Worm (Caenorhabditis elegans) whole organism, young adult: Measurements from ENCODE around the gene srd-11.

Experiments used
- B0336.3 ChIP-seq: fragments of 200-800 bp; sonication (Bioruptor generic); IDR thresholded peaks from 2 replicates; pipeline ENCODE4 v1.3.6; 2022; ENCODE audit warnings: missing genetic modification characterization, missing compliant biosample characterization
- C06A6.2 ChIP-seq: fragments of 200-800 bp; sonication (Bioruptor generic); conservative IDR thresholded peaks from 2 replicates; pipeline ENCODE4 v1.3.6; 2022; ENCODE audit warnings: missing genetic modification characterization, missing compliant biosample characterization
- D2030.7 ChIP-seq: fragments of 200-800 bp; sonication (Bioruptor generic); IDR thresholded peaks from 2 replicates; pipeline ENCODE4 v1.3.6; 2022; ENCODE audit warnings: missing genetic modification reagents, missing genetic modification characterization, missing compliant biosample characterization
- F33H1.4 ChIP-seq: fragments of 200-800 bp; sonication (Bioruptor generic); IDR thresholded peaks from 2 replicates; pipeline ENCODE4 v1.3.6; 2022; ENCODE audit warnings: missing genetic modification reagents, missing genetic modification characterization, missing compliant biosample characterization
- F52B5.7 ChIP-seq: sonication (generic microtip); optimal IDR thresholded peaks from 2 replicates; lab custom pipeline; 2016; ENCODE audit warnings: mild to moderate bottlenecking, missing genetic modification characterization, missing compliant biosample characterization
- K11D2.4 ChIP-seq: fragments of 200-800 bp; sonication (Bioruptor generic); IDR thresholded peaks from 2 replicates; pipeline ENCODE4 v1.3.6; 2022; ENCODE audit warnings: missing genetic modification reagents, missing genetic modification characterization, missing compliant biosample characterization
- T26A5.8 ChIP-seq: sonication (generic microtip); optimal IDR thresholded peaks from 2 replicates; lab custom pipeline; 2016; ENCODE audit warnings: missing genetic modification characterization, missing compliant biosample characterization
- Y53G8AR.9 ChIP-seq: fragments of 200-800 bp; sonication (Bioruptor generic); conservative IDR thresholded peaks from 2 replicates; pipeline ENCODE4 v1.3.6; 2022; ENCODE audit warnings: missing genetic modification reagents, missing genetic modification characterization, missing compliant biosample characterization
- Y56A3A.18 ChIP-seq: fragments of 200-800 bp; sonication (Bioruptor generic); IDR thresholded peaks from 2 replicates; pipeline ENCODE4 v1.3.6; 2022; ENCODE audit warnings: missing genetic modification reagents, missing genetic modification characterization, missing compliant biosample characterization
- aptf-2 ChIP-seq: fragments of 200-800 bp; sonication (Bioruptor generic); conservative IDR thresholded peaks from 2 replicates; pipeline ENCODE4 v1.3.6; 2022; ENCODE audit warnings: missing genetic modification reagents, missing genetic modification characterization, missing compliant biosample characterization
- aptf-3 ChIP-seq: fragments of 200-800 bp; sonication (Bioruptor generic); IDR thresholded peaks from 2 replicates; pipeline ENCODE4 v1.3.6; 2022; ENCODE audit warnings: missing genetic modification characterization, missing compliant biosample characterization
- athp-1 ChIP-seq: sonication (generic microtip); optimal IDR thresholded peaks from 2 replicates; lab custom pipeline; 2017; ENCODE audit warnings: mild to moderate bottlenecking, missing genetic modification characterization, missing compliant biosample characterization
- ccch-3 ChIP-seq: fragments of 200-800 bp; sonication (Bioruptor generic); optimal IDR thresholded peaks from 2 replicates; lab custom pipeline; 2018; ENCODE audit warnings: mild to moderate bottlenecking, missing genetic modification characterization, missing compliant biosample characterization
- cebp-1 ChIP-seq, 2 experiments: fragments of 200-800 bp in 1 of 2; sonication (Bioruptor generic) in 1 of 2; sonication (generic microtip) in 1 of 2; IDR thresholded peaks in 1 of 2; optimal IDR thresholded peaks in 1 of 2; 2 replicates each; pipeline versions ENCODE4 v1.3.6 to Lab custom; 2017 to 2022; ENCODE audit warnings: missing compliant biosample characterization in 2 of 2, missing genetic modification characterization in 2 of 2, mild to moderate bottlenecking in 1 of 2, missing genetic modification reagents in 1 of 2, moderate library complexity in 1 of 2
- egl-44 ChIP-seq: fragments of 200-800 bp; sonication (Bioruptor generic); IDR thresholded peaks from 2 replicates; pipeline ENCODE4 v1.3.6; 2022; ENCODE audit warnings: missing genetic modification reagents, missing genetic modification characterization, missing compliant biosample characterization
- egrh-3 ChIP-seq: fragments of 200-800 bp; sonication (Bioruptor generic); IDR thresholded peaks from 2 replicates; pipeline ENCODE4 v1.3.6; 2022; ENCODE audit warnings: missing genetic modification reagents, missing genetic modification characterization, missing compliant biosample characterization
- him-1 ChIP-seq: sonication (generic microtip); optimal IDR thresholded peaks from 2 replicates; lab custom pipeline; 2016; ENCODE audit warnings: missing genotype, missing genetic modification reagents, missing genetic modification characterization, missing compliant biosample characterization
- hlh-12 ChIP-seq: sonication (generic microtip); optimal IDR thresholded peaks from 2 replicates; lab custom pipeline; 2016; ENCODE audit warnings: missing genetic modification characterization, missing compliant biosample characterization
- hsf-1 ChIP-seq: fragments of 200-800 bp; sonication (Bioruptor generic); IDR thresholded peaks from 2 replicates; pipeline ENCODE4 v1.3.6; 2022; ENCODE audit warnings: missing genetic modification reagents, missing genetic modification characterization, missing compliant biosample characterization
- lin-35 ChIP-seq, 3 experiments: fragments of 150-350 bp in 2 of 3; sonication (generic microtip) in 1 of 3; optimal IDR thresholded peaks; 2 replicates each; lab custom pipeline; 2014 to 2018; ENCODE audit warnings: missing biosample characterization in 3 of 3, missing genetic modification characterization in 3 of 3, missing genetic modification reagents in 3 of 3
- lin-40 ChIP-seq: sonication (generic microtip); optimal IDR thresholded peaks from 2 replicates; lab custom pipeline; 2016; ENCODE audit warnings: missing genetic modification characterization, mild to moderate bottlenecking, missing compliant biosample characterization, missing genotype, missing genetic modification reagents
- lin-54 ChIP-seq: fragments of 200-800 bp; sonication (Bioruptor generic); optimal IDR thresholded peaks from 2 replicates; lab custom pipeline; 2018; ENCODE audit warnings: mild to moderate bottlenecking, missing genetic modification characterization, missing compliant biosample characterization
- lsl-1 ChIP-seq: fragments of 200-800 bp; sonication (Bioruptor generic); optimal IDR thresholded peaks from 2 replicates; lab custom pipeline; 2018; ENCODE audit warnings: mild to moderate bottlenecking, missing genetic modification characterization, moderate library complexity, missing compliant biosample characterization
- madf-3 ChIP-seq: fragments of 200-800 bp; sonication (Bioruptor generic); IDR thresholded peaks from 2 replicates; pipeline ENCODE4 v1.3.6; 2022; ENCODE audit warnings: missing genetic modification reagents, missing genetic modification characterization, missing compliant biosample characterization
- madf-6 ChIP-seq: fragments of 200-800 bp; sonication (Bioruptor generic); IDR thresholded peaks from 2 replicates; pipeline ENCODE4 v1.3.6; 2022; ENCODE audit warnings: missing genetic modification reagents, missing genetic modification characterization, missing compliant biosample characterization
- madf-8 ChIP-seq: fragments of 200-800 bp; sonication (Bioruptor generic); conservative IDR thresholded peaks from 2 replicates; pipeline ENCODE4 v1.3.6; 2022; ENCODE audit warnings: missing genetic modification reagents, missing genetic modification characterization, missing compliant biosample characterization
- mcd-1 ChIP-seq: fragments of 200-800 bp; sonication (Bioruptor generic); IDR thresholded peaks from 2 replicates; pipeline ENCODE4 v1.3.6; 2022; ENCODE audit warnings: missing genetic modification reagents, missing genetic modification characterization, missing compliant biosample characterization
- mes-4 ChIP-seq: sonication (generic microtip); optimal IDR thresholded peaks from 2 replicates; lab custom pipeline; 2016; ENCODE audit warnings: missing genotype, missing genetic modification characterization, missing compliant biosample characterization
- nfya-2 ChIP-seq: fragments of 200-800 bp; sonication (Bioruptor generic); IDR thresholded peaks from 2 replicates; pipeline ENCODE4 v1.3.6; 2022; ENCODE audit warnings: missing genetic modification reagents, missing genetic modification characterization, missing compliant biosample characterization
- nhr-27 ChIP-seq: fragments of 200-800 bp; sonication (Bioruptor generic); optimal IDR thresholded peaks from 2 replicates; lab custom pipeline; 2018; ENCODE audit warnings: mild to moderate bottlenecking, missing genetic modification characterization, moderate library complexity, missing compliant biosample characterization
- pha-4 ChIP-seq: fragments of 150-350 bp; sonication (generic microtip); optimal IDR thresholded peaks from 2 replicates; lab custom pipeline; 2014; ENCODE audit warnings: missing biosample characterization, missing genetic modification reagents, missing genetic modification characterization
- rpc-1 ChIP-seq, 2 experiments: fragments of 150-350 bp in 1 of 2; sonication (generic microtip) in 1 of 2; optimal IDR thresholded peaks; 2 replicates each; lab custom pipeline; 2014 to 2018; ENCODE audit warnings: missing biosample characterization in 1 of 2, missing genetic modification characterization in 1 of 2, missing genetic modification reagents in 1 of 2, missing genotype in 1 of 2
- sdz-38 ChIP-seq: sonication (generic microtip); optimal IDR thresholded peaks from 2 replicates; lab custom pipeline; 2016; ENCODE audit warnings: missing genotype, missing genetic modification characterization, missing compliant biosample characterization
- sea-2 ChIP-seq: fragments of 200-800 bp; sonication (Bioruptor generic); IDR thresholded peaks from 2 replicates; pipeline ENCODE4 v1.3.6; 2022; ENCODE audit warnings: missing genetic modification characterization, missing compliant biosample characterization
- snpc-1.1 ChIP-seq: sonication (generic microtip); optimal IDR thresholded peaks from 2 replicates; lab custom pipeline; 2017; ENCODE audit warnings: missing genetic modification characterization, mild to moderate bottlenecking, missing compliant biosample characterization, antibody characterized with exemption, moderate library complexity, missing genotype, missing genetic modification reagents; ENCODE audit not compliant: insufficient read depth
- snpc-4 ChIP-seq, 5 experiments: fragments of 150-350 bp in 1 of 5; sonication (generic microtip) in 4 of 5; optimal IDR thresholded peaks; 2 replicates each; lab custom pipeline; 2014 to 2018; ENCODE audit warnings: missing genetic modification characterization in 5 of 5, missing biosample characterization in 3 of 5, antibody characterized with exemption in 2 of 5, mild to moderate bottlenecking in 2 of 5, missing compliant biosample characterization in 2 of 5, missing genotype in 2 of 5, moderate library complexity in 2 of 5, missing genetic modification reagents in 1 of 5
- tbp1 ChIP-seq: fragments of 200-800 bp; sonication (Bioruptor generic); optimal IDR thresholded peaks from 2 replicates; lab custom pipeline; 2018; ENCODE audit warnings: mild to moderate bottlenecking, missing genetic modification characterization, missing compliant biosample characterization
- tbx-9 ChIP-seq: sonication (generic microtip); optimal IDR thresholded peaks from 2 replicates; lab custom pipeline; 2016; ENCODE audit warnings: borderline replicate concordance, missing genetic modification characterization, inconsistent platforms, missing compliant biosample characterization
- unc-130 ChIP-seq: sonication (generic microtip); optimal IDR thresholded peaks from 2 replicates; lab custom pipeline; 2016; ENCODE audit warnings: missing genetic modification reagents, missing genetic modification characterization, missing compliant biosample characterization
- xnd-1 ChIP-seq: sonication (generic microtip); optimal IDR thresholded peaks from 2 replicates; lab custom pipeline; 2016; ENCODE audit warnings: missing genotype, missing genetic modification reagents, missing genetic modification characterization, missing compliant biosample characterization
- ztf-28 ChIP-seq: fragments of 200-800 bp; sonication (Bioruptor generic); IDR thresholded peaks from 2 replicates; pipeline ENCODE4 v1.3.6; 2022; ENCODE audit warnings: missing genetic modification reagents, missing genetic modification characterization, missing compliant biosample characterization
- ztf-3 ChIP-seq: fragments of 200-800 bp; sonication (Bioruptor generic); optimal IDR thresholded peaks from 2 replicates; lab custom pipeline; 2018; ENCODE audit warnings: mild to moderate bottlenecking, missing genetic modification characterization, missing compliant biosample characterization
- ztf-6 ChIP-seq: fragments of 200-800 bp; sonication (Bioruptor generic); IDR thresholded peaks from 2 replicates; pipeline ENCODE4 v1.3.6; 2022; ENCODE audit warnings: missing genetic modification reagents, missing genetic modification characterization, missing compliant biosample characterization

Gene srd-11

DNA sequence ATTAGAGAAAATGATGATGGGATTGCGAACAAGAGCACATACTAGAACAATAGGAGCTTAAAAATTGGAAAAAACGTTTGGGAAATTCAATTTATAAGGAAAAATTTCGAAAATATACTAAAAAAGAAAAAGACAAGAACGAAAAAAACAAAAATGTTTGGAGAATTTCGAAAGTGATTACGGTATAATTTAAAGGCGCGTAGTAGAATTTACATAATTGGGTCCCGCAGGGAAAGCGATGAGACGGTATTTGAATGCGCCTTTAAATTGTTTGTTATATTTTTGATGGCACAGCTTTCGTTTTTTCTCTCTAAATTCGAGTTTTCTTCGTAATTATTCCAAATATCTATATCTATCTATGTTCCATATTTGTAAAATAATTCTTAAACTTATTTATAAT, 40.5 kb upstream of the srd-11 start:
- TF ChIP-seq xnd-1: peak; percentile 80
- peak; percentile 88 for TF ChIP-seq F33H1.4 (GFP tag; lab: Robert Waterston, UW)
- TF ChIP-seq nhr-27 (tag; lab: Kevin White, UChicago): no peak
- peak; percentile 90 for TF ChIP-seq lsl-1 (GFP tag; lab: Kevin White, UChicago)
- TF ChIP-seq D2030.7 (GFP tag; lab: Robert Waterston, UW): peak; percentile 42; the same call in 1 of the 2 replicates
- TF ChIP-seq egl-44 (GFP tag; lab: Robert Waterston, UW): no peak
- peak; percentile 37 for TF ChIP-seq lin-54 (GFP tag; lab: Kevin White, UChicago)
- no peak for TF ChIP-seq C06A6.2 (GFP tag; lab: Robert Waterston, UW)
- TF ChIP-seq madf-8: peak; percentile 63
- peak; percentile 16; the same call in 1 of the 2 replicates for TF ChIP-seq hsf-1 (GFP tag; lab: Robert Waterston, UW)
- no peak for TF ChIP-seq lin-40 (tag; lab: Kevin White, UChicago)
- TF ChIP-seq madf-6 (GFP tag; lab: Robert Waterston, UW): peak; percentile 88

ce11 chrV:13659219-13659618, 39.6 kb upstream of the srd-11 start:
- TF ChIP-seq rpc-1 (optimal IDR thresholded peaks at IDR 0.05; lab: Kevin White, UChicago): no peak
- no peak for TF ChIP-seq rpc-1 (tag; optimal IDR thresholded peaks at IDR 0.05; lab: Kevin White, UChicago)
- peak; percentile 8 for TF ChIP-seq tbp1

- TF ChIP-seq sea-2 (no peak), B0336.3 (GFP tag; lab: Robert Waterston, UW) (no peak; the same call in none of the 2 replicates), ztf-28 (no peak), lin-35 (GFP tag; optimal IDR thresholded peaks at IDR 0.05; lab: Kevin White, UChicago) (peak in 1 of 3 experiments; percentile 64), sdz-38 (tag; lab: Kevin White, UChicago) (no peak), egrh-3 (no peak), T26A5.8 (no peak), F52B5.7 (tag; lab: Kevin White, UChicago) (peak; percentile 58), cebp-1 (GFP tag; IDR thresholded peaks at IDR 0.05; lab: Robert Waterston, UW) (peak; percentile 82), cebp-1 (tag; optimal IDR thresholded peaks at IDR 0.05; lab: Kevin White, UChicago) (peak; percentile 91), K11D2.4 (GFP tag; lab: Robert Waterston, UW) (peak; percentile 91), him-1 (tag; lab: Kevin White, UChicago) (no peak), ztf-6 (GFP tag; lab: Robert Waterston, UW) (peak; percentile 67; the same call in 1 of the 2 replicates), mes-4 (tag; lab: Kevin White, UChicago) (no peak), pha-4 (tag; lab: Kevin White, UChicago) (no peak), unc-130 (no peak), Y56A3A.18 (GFP tag; lab: Robert Waterston, UW) (no peak; the same call in 1 of the 2 replicates), mcd-1 (GFP tag; lab: Robert Waterston, UW) (peak; percentile 69), aptf-3 (no peak), ztf-3 (GFP tag; lab: Kevin White, UChicago) (peak; percentile 79), ccch-3 (no peak), aptf-2 (GFP tag; lab: Robert Waterston, UW) (no peak), nfya-2 (GFP tag; lab: Robert Waterston, UW) (no peak), rpc-1 (optimal IDR thresholded peaks at IDR 0.05; lab: Kevin White, UChicago) (no peak), rpc-1 (tag; optimal IDR thresholded peaks at IDR 0.05; lab: Kevin White, UChicago) (no peak), snpc-1.1 (tag; lab: Kevin White, UChicago) (no peak), Y53G8AR.9 (GFP tag; lab: Robert Waterston, UW) (peak; percentile 84), xnd-1 (no peak), hlh-12 (tag; lab: Kevin White, UChicago) (no peak), tbx-9 (tag; lab: Kevin White, UChicago) (no peak), egl-44 (GFP tag; lab: Robert Waterston, UW) (0 out of 2 replicates have a peak, but pooled peaks have one; percentile 61), athp-1 (peak; percentile 48), madf-3 (GFP tag; lab: Robert Waterston, UW) (no peak), snpc-4 (GFP tag; optimal IDR thresholded peaks at IDR 0.05; lab: Kevin White, UChicago) (no peak), snpc-4 (tag; optimal IDR thresholded peaks at IDR 0.05; lab: Kevin White, UChicago) (peak in 2 of 4 experiments; percentile 28 to 51)
Observed at ce11 chrV:13658577-13658976, 38.9 kb upstream of the srd-11 start.
